Worm (Caenorhabditis elegans): ENCODE results near the gene fbxc-34.
"Not testable (repeated sequence)": the region's sequence is repeated elsewhere in the genome, so short reads cannot be mapped to it uniquely, and the experiment has no call there.

Gene fbxc-34

DNA sequence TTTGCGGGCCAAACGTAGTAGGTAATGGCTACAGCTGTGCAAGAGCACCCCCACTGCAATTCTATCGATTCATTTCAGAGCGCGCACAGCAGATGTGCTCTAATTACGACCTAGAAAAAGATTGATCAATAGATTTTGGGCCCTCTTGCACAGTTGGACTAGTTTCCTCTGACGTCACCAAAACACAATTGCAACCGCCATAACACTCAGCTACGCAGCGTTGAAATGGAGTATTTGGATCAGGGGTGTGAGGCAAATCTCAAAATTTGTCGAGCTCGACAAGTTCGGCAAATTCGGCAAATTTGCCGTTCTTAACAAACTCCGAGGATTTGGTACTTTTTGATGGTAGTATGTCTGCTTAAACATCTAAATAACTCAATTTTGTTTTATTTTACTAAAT is 36.0 kb downstream of the fbxc-34 start, which contains the start of gene fbxc-18:
fbxc-18 (minus strand) TSS at position 101 of the 400 bp plus-strand sequence.
- not testable (repeated sequence) for TF ChIP-seq zag-1, nhr-67, nhr-76 (tag; optimal IDR thresholded peaks at IDR 0.05)

- not testable (repeated sequence) for TF ChIP-seq nhr-11, tbx-2, ztf-4 (tag; optimal IDR thresholded peaks at IDR 0.05)
Measured at ce11 chrII:968106-968505, 37.1 kb downstream of the fbxc-34 start, which contains the start of gene C32B5.6. Gene C32B5.6, plus strand, starts transcription at chrII:968406.

- TF ChIP-seq nhr-23 (tag; optimal IDR thresholded peaks at IDR 0.05) (no peak), egl-27 (tag; optimal IDR thresholded peaks at IDR 0.05) (no peak), pha-4 (tag; optimal IDR thresholded peaks at IDR 0.05) (no peak), unc-39 (tag; optimal IDR thresholded peaks at IDR 0.05) (no peak), ztf-11 (tag; optimal IDR thresholded peaks at IDR 0.05) (no peak), unc-62 (GFP tag; optimal IDR thresholded peaks at IDR 0.05) (no peak), elt-1 (tag; optimal IDR thresholded peaks at IDR 0.05) (no peak), ceh-28 (tag; optimal IDR thresholded peaks at IDR 0.05) (no peak), jun-1 (tag; optimal IDR thresholded peaks at IDR 0.05) (no peak), mml-1 (tag; optimal IDR thresholded peaks at IDR 0.05) (no peak), pqm-1 (tag; optimal IDR thresholded peaks at IDR 0.05) (no peak), lsy-12 (tag; optimal IDR thresholded peaks at IDR 0.05) (no peak), fos-1 (tag; optimal IDR thresholded peaks at IDR 0.05) (no peak), fkh-10 (GFP tag; optimal IDR thresholded peaks at IDR 0.05) (no peak), nhr-28 (tag; optimal IDR thresholded peaks at IDR 0.05) (no peak), fkh-2 (tag; optimal IDR thresholded peaks at IDR 0.05) (no peak), egl-5 (tag; optimal IDR thresholded peaks at IDR 0.05) (no peak)
Measured at ce11 chrII:972850-973249, 41.9 kb downstream of the fbxc-34 start, which contains the start of gene C32B5.15. Gene C32B5.15, minus strand, starts transcription at chrII:972950.

DNA sequence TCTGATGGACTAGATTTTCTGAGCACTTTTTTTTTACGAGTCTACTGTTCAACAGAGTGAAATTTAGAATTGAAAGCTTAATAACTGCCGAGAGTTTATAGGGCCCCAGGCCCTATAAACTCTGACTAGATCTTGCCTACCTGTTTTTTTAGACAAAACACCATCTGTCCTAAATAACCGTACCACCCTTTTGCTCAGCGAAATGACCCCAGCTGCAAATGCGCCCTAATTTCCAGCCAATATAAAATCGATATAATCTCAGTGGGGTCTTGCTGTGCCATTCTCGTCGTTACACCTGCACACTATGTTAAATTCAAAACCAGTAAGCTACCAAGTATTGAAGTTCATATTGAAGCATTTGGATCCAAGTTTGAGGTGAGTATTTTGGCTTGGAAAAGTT is 43.0 kb downstream of the fbxc-34 start, which contains the start of gene fbxc-14:
fbxc-14 (plus strand) TSS at position 301 of the 400 bp plus-strand sequence.
- no peak for TF ChIP-seq ama-1 (optimal IDR thresholded peaks at IDR 0.05)
- TF ChIP-seq ztf-11 (tag; optimal IDR thresholded peaks at IDR 0.05) = no peak
- TF ChIP-seq egl-5 (tag; optimal IDR thresholded peaks at IDR 0.05) = no peak
- TF ChIP-seq ZK546.5 (tag; optimal IDR thresholded peaks at IDR 0.05) = no peak
- TF ChIP-seq pqm-1 (tag; optimal IDR thresholded peaks at IDR 0.05) = no peak
- TF ChIP-seq R02D3.7 (tag; optimal IDR thresholded peaks at IDR 0.05) = no peak
- TF ChIP-seq aly-2 (tag; optimal IDR thresholded peaks at IDR 0.05) = no peak
- no peak for TF ChIP-seq nhr-237 (tag; optimal IDR thresholded peaks at IDR 0.05)
- no peak for TF ChIP-seq snpc-4 (tag; optimal IDR thresholded peaks at IDR 0.05)
- TF ChIP-seq elt-1 (tag; optimal IDR thresholded peaks at IDR 0.05) = no peak

DNA sequence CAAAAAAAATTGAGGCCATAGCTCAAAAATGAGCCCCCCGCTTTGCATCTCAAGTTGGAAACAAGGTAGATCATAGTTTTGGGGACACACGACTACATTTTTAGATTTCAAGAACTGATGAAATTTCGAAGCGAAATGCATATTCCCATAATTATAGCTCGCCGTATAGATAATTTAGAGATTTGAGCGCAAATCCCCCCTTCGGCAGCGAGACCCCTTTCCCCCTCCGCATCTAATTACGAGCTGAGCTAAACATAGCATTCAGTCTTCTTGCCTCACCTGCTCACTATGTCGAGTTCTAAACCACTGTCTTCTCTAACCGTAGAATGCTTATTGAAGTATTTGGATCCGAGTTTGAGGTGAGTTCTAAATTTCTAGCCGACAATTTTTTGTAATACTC is 48.2 kb downstream of the fbxc-34 start, which contains the start of the genes fbxc-17 and fbxc-15:
fbxc-17 (minus strand) TSS at position 101 of the 400 bp plus-strand sequence.
fbxc-15 (plus strand) TSS at position 289 of the 400 bp plus-strand sequence.
- TF ChIP-seq nhr-67 (tag; optimal IDR thresholded peaks at IDR 0.05) (no peak), R02D3.7 (tag; optimal IDR thresholded peaks at IDR 0.05) (no peak), mdl-1 (tag; optimal IDR thresholded peaks at IDR 0.05) (no peak), sea-2 (GFP tag; optimal IDR thresholded peaks at IDR 0.05) (no peak), unc-62 (GFP tag; optimal IDR thresholded peaks at IDR 0.05) (no peak), ceh-9 (tag; optimal IDR thresholded peaks at IDR 0.05) (no peak), nhr-12 (tag; optimal IDR thresholded peaks at IDR 0.05) (no peak), elt-1 (tag; optimal IDR thresholded peaks at IDR 0.05) (no peak), pha-4 (tag; optimal IDR thresholded peaks at IDR 0.05) (no peak)
